Fruit fly (Drosophila melanogaster) whole organism, embryonic: ENCODE measurements around the gene CG13108.

Experiments
- Abd-B ChIP-seq: fragments of 200-800 bp; sonication (Bioruptor generic); optimal IDR thresholded peaks from 2 replicates; lab custom pipeline; 2018; ENCODE audit warnings: missing biosample characterization, mild to moderate bottlenecking, missing genetic modification characterization, moderate library complexity
- Antp ChIP-seq: fragments of 200-800 bp; sonication (Bioruptor generic); optimal IDR thresholded peaks from 3 replicates; lab custom pipeline; 2016; ENCODE audit warnings: missing biosample characterization, missing genetic modification characterization
- CG10431 ChIP-seq: fragments of 200-800 bp; sonication (Bioruptor generic); optimal IDR thresholded peaks from 3 replicates; lab custom pipeline; 2018; ENCODE audit warnings: missing biosample characterization, mild to moderate bottlenecking, missing genetic modification characterization
- CG10543 ChIP-seq: fragments of 200-800 bp; sonication (Bioruptor generic); optimal IDR thresholded peaks from 3 replicates; lab custom pipeline; 2017; ENCODE audit warnings: missing biosample characterization, mild to moderate bottlenecking, missing genetic modification characterization, moderate library complexity
- CG12155 ChIP-seq: fragments of 200-800 bp; sonication (Bioruptor generic); optimal IDR thresholded peaks from 3 replicates; lab custom pipeline; 2016; ENCODE audit warnings: missing biosample characterization, missing genetic modification characterization
- CG12769 ChIP-seq: fragments of 200-800 bp; sonication (Bioruptor generic); optimal IDR thresholded peaks from 2 replicates; lab custom pipeline; 2019; ENCODE audit warnings: missing biosample characterization, mild to moderate bottlenecking, missing genetic modification characterization, moderate library complexity
- CG13894 ChIP-seq: fragments of 200-800 bp; sonication (Bioruptor generic); optimal IDR thresholded peaks from 3 replicates; lab custom pipeline; 2018; ENCODE audit warnings: missing biosample characterization, mild to moderate bottlenecking, missing genetic modification characterization, moderate library complexity
- CG14710 ChIP-seq: fragments of 200-800 bp; sonication (Bioruptor generic); optimal IDR thresholded peaks from 3 replicates; lab custom pipeline; 2019; ENCODE audit warnings: missing biosample characterization, mild to moderate bottlenecking, missing genetic modification characterization, moderate library complexity
- CG15269 ChIP-seq: fragments of 200-800 bp; sonication (Bioruptor generic); optimal IDR thresholded peaks from 2 replicates; lab custom pipeline; 2018; ENCODE audit warnings: missing biosample characterization, mild to moderate bottlenecking, missing genetic modification characterization, moderate library complexity
- CG16779 ChIP-seq: fragments of 200-800 bp; sonication (Bioruptor generic); IDR thresholded peaks from 2 replicates; pipeline ENCODE4 v1.3.6; 2022; ENCODE audit warnings: missing biosample characterization, missing genetic modification characterization
- CG18011 ChIP-seq: fragments of 200-800 bp; sonication (Bioruptor generic); optimal IDR thresholded peaks from 2 replicates; lab custom pipeline; 2017; ENCODE audit warnings: missing biosample characterization, missing genetic modification characterization, mild to moderate bottlenecking, moderate library complexity, missing genotype
- CG30020 ChIP-seq: fragments of 200-800 bp; optimal IDR thresholded peaks from 2 replicates; lab custom pipeline; 2019; ENCODE audit warnings: missing biosample characterization, mild to moderate bottlenecking, missing genetic modification characterization, moderate library complexity
- CG3065 ChIP-seq: fragments of 200-800 bp; sonication (Bioruptor generic); optimal IDR thresholded peaks from 2 replicates; lab custom pipeline; 2016; ENCODE audit warnings: missing biosample characterization, missing genetic modification characterization
- CG32532 ChIP-seq: fragments of 200-800 bp; sonication (Bioruptor generic); IDR thresholded peaks from 2 replicates; pipeline ENCODE4 v1.3.6; 2022; ENCODE audit warnings: missing biosample characterization, missing genetic modification characterization
- CG7357 ChIP-seq: fragments of 200-800 bp; sonication (Bioruptor generic); IDR thresholded peaks from 3 replicates; pipeline ENCODE4 v1.3.6; 2022; ENCODE audit warnings: missing biosample characterization, missing genetic modification characterization
- CG7745 ChIP-seq: fragments of 200-800 bp; sonication (Bioruptor generic); optimal IDR thresholded peaks from 2 replicates; lab custom pipeline; 2018; ENCODE audit warnings: missing biosample characterization, mild to moderate bottlenecking, missing genetic modification characterization, moderate library complexity
- CG7987 ChIP-seq: fragments of 200-800 bp; sonication (Bioruptor generic); optimal IDR thresholded peaks from 2 replicates; lab custom pipeline; 2018; ENCODE audit warnings: missing biosample characterization, mild to moderate bottlenecking, missing genetic modification characterization, moderate library complexity
- CG8281 ChIP-seq: fragments of 200-800 bp; sonication (Bioruptor generic); optimal IDR thresholded peaks from 2 replicates; lab custom pipeline; 2018; ENCODE audit warnings: missing biosample characterization, mild to moderate bottlenecking, missing genetic modification characterization, moderate library complexity
- CG8290 ChIP-seq, 3 experiments: fragments of 200-800 bp; sonication (Bioruptor generic); optimal IDR thresholded peaks; 2 replicates each; lab custom pipeline; 2016 to 2019; ENCODE audit warnings: missing biosample characterization in 3 of 3, missing genetic modification characterization in 3 of 3, mild to moderate bottlenecking in 2 of 3, moderate library complexity in 1 of 3
- CG8388 ChIP-seq: fragments of 200-800 bp; sonication (Bioruptor generic); optimal IDR thresholded peaks from 2 replicates; lab custom pipeline; 2019; ENCODE audit warnings: missing biosample characterization, mild to moderate bottlenecking, missing genetic modification characterization, moderate library complexity
- CG9797 ChIP-seq: fragments of 200-800 bp; sonication (Bioruptor generic); optimal IDR thresholded peaks from 3 replicates; lab custom pipeline; 2018; ENCODE audit warnings: missing biosample characterization, mild to moderate bottlenecking, missing genetic modification characterization
- CG9932 ChIP-seq: fragments of 200-800 bp; sonication (Bioruptor generic); IDR thresholded peaks from 2 replicates; pipeline ENCODE4 v1.3.6; 2022; ENCODE audit warnings: missing biosample characterization, missing genetic modification characterization
- Doc2 ChIP-seq: fragments of 200-800 bp; sonication (Bioruptor generic); IDR thresholded peaks from 2 replicates; pipeline ENCODE4 v1.3.6; 2022; ENCODE audit warnings: missing biosample characterization, missing genetic modification characterization
- HLH3B ChIP-seq: fragments of 200-800 bp; sonication (Bioruptor generic); IDR thresholded peaks from 2 replicates; pipeline ENCODE4 v1.3.6; 2022; ENCODE audit warnings: missing biosample characterization, missing genetic modification characterization
- HmgD ChIP-seq: fragments of 200-800 bp; sonication (Bioruptor generic); optimal IDR thresholded peaks from 3 replicates; lab custom pipeline; 2016; ENCODE audit warnings: missing biosample characterization, missing genetic modification characterization
- Med ChIP-seq: fragments of 200-800 bp; sonication (Bioruptor generic); peaks from one replicate; lab custom pipeline; 2016; ENCODE audit warnings: missing biosample characterization, missing genetic modification characterization, mild to moderate bottlenecking, inconsistent platforms, moderate library complexity
- Mrtf ChIP-seq: fragments of 200-800 bp; sonication (Bioruptor generic); IDR thresholded peaks from 3 replicates; pipeline ENCODE4 v1.3.6; 2022; ENCODE audit warnings: missing biosample characterization, missing genetic modification characterization
- Oaz ChIP-seq: fragments of 200-800 bp; sonication (Bioruptor generic); IDR thresholded peaks from 2 replicates; pipeline ENCODE4 v1.3.6; 2022; ENCODE audit warnings: missing biosample characterization, missing genetic modification characterization
- Side ChIP-seq: fragments of 200-800 bp; sonication (Bioruptor generic); optimal IDR thresholded peaks from 2 replicates; lab custom pipeline; 2016; ENCODE audit warnings: missing biosample characterization, missing genetic modification characterization
- YL-1 ChIP-seq: fragments of 200-800 bp; sonication (Bioruptor generic); optimal IDR thresholded peaks from 3 replicates; lab custom pipeline; 2017; ENCODE audit warnings: missing biosample characterization, mild to moderate bottlenecking, missing genetic modification characterization
- ash1 ChIP-seq: fragments of 200-800 bp; sonication (Bioruptor generic); optimal IDR thresholded peaks from 2 replicates; lab custom pipeline; 2018; ENCODE audit warnings: missing biosample characterization, mild to moderate bottlenecking, missing genetic modification characterization
- bcd ChIP-seq: fragments of 200-800 bp; sonication (Bioruptor generic); optimal IDR thresholded peaks from 2 replicates; lab custom pipeline; 2017; ENCODE audit warnings: missing biosample characterization, mild to moderate bottlenecking, missing genetic modification characterization
- cas ChIP-seq: fragments of 200-800 bp; sonication (Bioruptor generic); IDR thresholded peaks from 2 replicates; pipeline ENCODE4 v1.3.6; 2022; ENCODE audit warnings: missing biosample characterization, missing genetic modification characterization
- cato ChIP-seq: fragments of 200-800 bp; sonication (Bioruptor generic); optimal IDR thresholded peaks from 2 replicates; lab custom pipeline; 2016; ENCODE audit warnings: missing biosample characterization, missing genetic modification characterization, borderline replicate concordance
- caup ChIP-seq: fragments of 200-800 bp; sonication (Bioruptor generic); optimal IDR thresholded peaks from 3 replicates; lab custom pipeline; 2017; ENCODE audit warnings: missing biosample characterization, mild to moderate bottlenecking, missing genetic modification characterization, moderate library complexity; ENCODE audit not compliant: severe bottlenecking
- cwo ChIP-seq: fragments of 200-800 bp; sonication (Bioruptor generic); optimal IDR thresholded peaks from 3 replicates; lab custom pipeline; 2017; ENCODE audit warnings: missing biosample characterization, missing genetic modification characterization, mild to moderate bottlenecking, moderate library complexity, missing genetic modification reagents
- esg ChIP-seq: fragments of 200-800 bp; sonication (Bioruptor generic); conservative IDR thresholded peaks from 2 replicates; pipeline ENCODE4 v1.3.6; 2022; ENCODE audit warnings: missing biosample characterization, missing genetic modification characterization
- inv ChIP-seq: fragments of 200-800 bp; sonication (Bioruptor generic); IDR thresholded peaks from 2 replicates; pipeline ENCODE4 v1.3.6; 2022; ENCODE audit warnings: missing biosample characterization, missing genetic modification characterization; ENCODE audit not compliant: partially characterized antibody
- maf-S ChIP-seq: fragments of 200-800 bp; sonication (Bioruptor generic); optimal IDR thresholded peaks from 2 replicates; lab custom pipeline; 2016; ENCODE audit warnings: missing biosample characterization, missing genetic modification characterization
- mirr ChIP-seq: fragments of 200-800 bp; sonication (Bioruptor generic); optimal IDR thresholded peaks from 3 replicates; lab custom pipeline; 2018; ENCODE audit warnings: missing biosample characterization, mild to moderate bottlenecking, missing genetic modification characterization
- p53 ChIP-seq: fragments of 200-800 bp; sonication (Bioruptor generic); optimal IDR thresholded peaks from 2 replicates; lab custom pipeline; 2016; ENCODE audit warnings: missing biosample characterization, missing genetic modification characterization
- pita ChIP-seq: fragments of 200-800 bp; sonication (Bioruptor generic); optimal IDR thresholded peaks from 2 replicates; lab custom pipeline; 2017; ENCODE audit warnings: missing biosample characterization, mild to moderate bottlenecking, missing genetic modification characterization
- rib ChIP-seq: fragments of 200-800 bp; sonication (Bioruptor generic); IDR thresholded peaks from 2 replicates; pipeline ENCODE4 v1.3.6; 2022; ENCODE audit warnings: missing biosample characterization, missing genetic modification characterization
- sd ChIP-seq: fragments of 200-800 bp; sonication (Bioruptor generic); optimal IDR thresholded peaks from 3 replicates; lab custom pipeline; 2018; ENCODE audit warnings: missing biosample characterization, mild to moderate bottlenecking, missing genetic modification characterization, moderate library complexity
- sens-2 ChIP-seq: fragments of 200-800 bp; sonication (Bioruptor generic); IDR thresholded peaks from 2 replicates; pipeline ENCODE4 v1.3.6; 2022; ENCODE audit warnings: missing biosample characterization, missing genetic modification characterization
- slp2 ChIP-seq: fragments of 200-800 bp; sonication (Bioruptor generic); optimal IDR thresholded peaks from 2 replicates; lab custom pipeline; 2016; ENCODE audit warnings: missing biosample characterization, missing genetic modification characterization
- tin ChIP-seq: fragments of 200-800 bp; sonication (Bioruptor generic); optimal IDR thresholded peaks from 3 replicates; lab custom pipeline; 2016; ENCODE audit warnings: missing biosample characterization, missing genetic modification characterization
- ttk ChIP-seq: fragments of 200-800 bp; sonication (Bioruptor generic); IDR thresholded peaks from 2 replicates; pipeline ENCODE4 v2.1.2; 2022; ENCODE audit warnings: missing biosample characterization, missing genetic modification characterization
- twi ChIP-seq: fragments of 200-800 bp; optimal IDR thresholded peaks from 2 replicates; lab custom pipeline; 2019; ENCODE audit warnings: missing biosample characterization, mild to moderate bottlenecking, missing genetic modification characterization, moderate library complexity
- vfl ChIP-seq: fragments of 200-800 bp; sonication (Bioruptor generic); optimal IDR thresholded peaks from 2 replicates; lab custom pipeline; 2016; ENCODE audit warnings: missing biosample characterization, missing genetic modification characterization
- wor ChIP-seq: fragments of 200-800 bp; sonication (Bioruptor generic); IDR thresholded peaks from 2 replicates; pipeline ENCODE4 v1.3.6; 2022; ENCODE audit warnings: missing biosample characterization, missing genetic modification characterization

The CG13108 gene

dm6 chr2L:9150805-9151204, 13.2 kb upstream of the CG13108 start:
- no peak for TF ChIP-seq CG7987 (GFP tag; lab: Kevin White, UChicago)
- TF ChIP-seq caup: no peak
- TF ChIP-seq slp2: no peak
- peak; percentile 63 for TF ChIP-seq sd
- no peak for TF ChIP-seq bcd (GFP tag; lab: Kevin White, UChicago)
- no peak for TF ChIP-seq tin (GFP tag; lab: Kevin White, UChicago)
- TF ChIP-seq CG7745: no peak
- TF ChIP-seq Med (GFP tag; lab: Kevin White, UChicago): peak; percentile 65
- TF ChIP-seq CG8388 (GFP tag; lab: Kevin White, UChicago): no peak
- TF ChIP-seq CG32532 (GFP tag; lab: Robert Waterston, UW): peak; percentile 40; the same call in 1 of the 2 replicates
- TF ChIP-seq CG10431 (GFP tag; lab: Kevin White, UChicago): no peak
- no peak for TF ChIP-seq CG12155 (GFP tag; lab: Kevin White, UChicago)
- TF ChIP-seq mirr: peak; percentile 21
- no peak for TF ChIP-seq CG9797 (GFP tag; lab: Kevin White, UChicago)
- peak; percentile 99 for TF ChIP-seq twi (tag; lab: Kevin White, UChicago)
- TF ChIP-seq CG3065: no peak
- TF ChIP-seq CG14710 (tag; lab: Kevin White, UChicago): no peak
- no peak for TF ChIP-seq ash1
- TF ChIP-seq esg: no peak
- no peak for TF ChIP-seq CG9932 (GFP tag; lab: Robert Waterston, UW)
- TF ChIP-seq Side (GFP tag; lab: Kevin White, UChicago): no peak
- TF ChIP-seq Antp (GFP tag; lab: Kevin White, UChicago): no peak
- no peak for TF ChIP-seq CG10543 (GFP tag; lab: Kevin White, UChicago)
- no peak for TF ChIP-seq CG18011 (GFP tag; lab: Kevin White, UChicago)
- TF ChIP-seq CG7357: no peak
- TF ChIP-seq inv: no peak
- peak; percentile 30 for TF ChIP-seq CG15269
- TF ChIP-seq HmgD (GFP tag; lab: Kevin White, UChicago): no peak
- no peak for TF ChIP-seq p53
- no peak for TF ChIP-seq wor (GFP tag; lab: Robert Waterston, UW)
- no peak for TF ChIP-seq Mrtf (GFP tag; lab: Robert Waterston, UW)
- peak; percentile 29 for TF ChIP-seq cwo (GFP tag; lab: Kevin White, UChicago)
- peak; percentile 47 for TF ChIP-seq CG12769 (tag; lab: Kevin White, UChicago)
- TF ChIP-seq Oaz (GFP tag; lab: Robert Waterston, UW): no peak
- TF ChIP-seq vfl (GFP tag; lab: Kevin White, UChicago): no peak
- no peak for TF ChIP-seq HLH3B (GFP tag; lab: Robert Waterston, UW)
- no peak for TF ChIP-seq cato (GFP tag; lab: Kevin White, UChicago)
- TF ChIP-seq CG8290 (GFP tag; optimal IDR thresholded peaks at IDR 0.05; lab: Kevin White, UChicago): no peak
- peak in 1 of 2 experiments; percentile 41 for TF ChIP-seq CG8290 (tag; optimal IDR thresholded peaks at IDR 0.05; lab: Kevin White, UChicago)
- 0 out of 2 replicates have a peak, but pooled peaks have one; percentile 14 for TF ChIP-seq rib (GFP tag; lab: Robert Waterston, UW)
- no peak for TF ChIP-seq CG30020 (tag; lab: Kevin White, UChicago)
- 0 out of 2 replicates have a peak, but pooled peaks have one; percentile 18 for TF ChIP-seq CG16779 (GFP tag; lab: Robert Waterston, UW)
- TF ChIP-seq pita (GFP tag; lab: Kevin White, UChicago): no peak
- TF ChIP-seq cas: no peak
- TF ChIP-seq CG8281 (tag; lab: Kevin White, UChicago): no peak
- TF ChIP-seq YL-1: no peak
- no peak for TF ChIP-seq maf-S (GFP tag; lab: Kevin White, UChicago)
- no peak for TF ChIP-seq sens-2 (GFP tag; lab: Robert Waterston, UW)
- no peak for TF ChIP-seq ttk (GFP tag; lab: Robert Waterston, UW)
- no peak for TF ChIP-seq Abd-B
- TF ChIP-seq CG13894 (tag; lab: Kevin White, UChicago): peak; percentile 78
- TF ChIP-seq Doc2 (GFP tag; lab: Robert Waterston, UW): no peak
